Fruit fly (Drosophila melanogaster) whole organism, embryonic: ENCODE measurements around the gene CG43902.

Experiments used
- ATbp ChIP-seq: fragments of 200-800 bp; sonication (Bioruptor generic); optimal IDR thresholded peaks from 2 replicates; lab custom pipeline; 2017; ENCODE audit warnings: missing biosample characterization, mild to moderate bottlenecking, missing genetic modification characterization, missing genetic modification reagents
- Atf3 ChIP-seq: fragments of 200-800 bp; sonication (Bioruptor generic); optimal IDR thresholded peaks from 3 replicates; lab custom pipeline; 2016; ENCODE audit warnings: missing biosample characterization, missing genetic modification characterization
- Awh ChIP-seq: fragments of 200-800 bp; sonication (Bioruptor generic); IDR thresholded peaks from 2 replicates; pipeline ENCODE4, ENCODE4 v1.3.6; 2022; ENCODE audit warnings: missing biosample characterization, missing genetic modification characterization
- Bdp1 ChIP-seq: fragments of 200-800 bp; sonication (Bioruptor generic); optimal IDR thresholded peaks from 3 replicates; lab custom pipeline; 2016; ENCODE audit warnings: missing biosample characterization, missing genetic modification characterization
- BtbVII ChIP-seq: fragments of 200-800 bp; sonication (Bioruptor generic); optimal IDR thresholded peaks from 3 replicates; lab custom pipeline; 2017; ENCODE audit warnings: missing biosample characterization, mild to moderate bottlenecking, missing genetic modification characterization
- C15 ChIP-seq: fragments of 200-800 bp; sonication (Bioruptor generic); IDR thresholded peaks from 3 replicates; pipeline ENCODE4 v1.3.6; 2022; ENCODE audit warnings: missing biosample characterization, missing genetic modification characterization
- CG11398 ChIP-seq: fragments of 200-800 bp; sonication (Bioruptor generic); optimal IDR thresholded peaks from 2 replicates; lab custom pipeline; 2016; ENCODE audit warnings: missing biosample characterization, missing genetic modification characterization
- CG11504 ChIP-seq: fragments of 200-800 bp; sonication (Bioruptor generic); optimal IDR thresholded peaks from 3 replicates; lab custom pipeline; 2019; ENCODE audit warnings: missing biosample characterization, mild to moderate bottlenecking, missing genetic modification characterization, moderate library complexity
- CG15601 ChIP-seq: fragments of 200-800 bp; sonication (Bioruptor generic); optimal IDR thresholded peaks from 3 replicates; lab custom pipeline; 2019; ENCODE audit warnings: missing biosample characterization, mild to moderate bottlenecking, missing genetic modification characterization, moderate library complexity
- CG1603 ChIP-seq: fragments of 200-800 bp; sonication (Bioruptor generic); optimal IDR thresholded peaks from 2 replicates; lab custom pipeline; 2019; ENCODE audit warnings: missing biosample characterization, mild to moderate bottlenecking, missing genetic modification characterization, moderate library complexity
- CG17568 ChIP-seq: fragments of 200-800 bp; sonication (Bioruptor generic); optimal IDR thresholded peaks from 2 replicates; lab custom pipeline; 2018; ENCODE audit warnings: missing biosample characterization, mild to moderate bottlenecking, missing genetic modification characterization, moderate library complexity
- CG18599 ChIP-seq: fragments of 200-800 bp; sonication (Bioruptor generic); optimal IDR thresholded peaks from 3 replicates; lab custom pipeline; 2017; ENCODE audit warnings: missing biosample characterization, missing genetic modification characterization, mild to moderate bottlenecking, moderate library complexity, missing genetic modification reagents
- CG2120 ChIP-seq: fragments of 200-800 bp; sonication (Bioruptor generic); optimal IDR thresholded peaks from 3 replicates; lab custom pipeline; 2016; ENCODE audit warnings: missing biosample characterization, missing genetic modification characterization
- CG2678 ChIP-seq: fragments of 200-800 bp; sonication (Bioruptor generic); optimal IDR thresholded peaks from 3 replicates; lab custom pipeline; 2019; ENCODE audit warnings: missing biosample characterization, mild to moderate bottlenecking, missing genetic modification characterization, moderate library complexity
- CG4328 ChIP-seq: fragments of 200-800 bp; sonication (Bioruptor generic); optimal IDR thresholded peaks from 3 replicates; lab custom pipeline; 2017; ENCODE audit warnings: missing biosample characterization, missing genetic modification reagents, missing genetic modification characterization
- CG4707 ChIP-seq: fragments of 200-800 bp; sonication (Bioruptor generic); optimal IDR thresholded peaks from 2 replicates; lab custom pipeline; 2018; ENCODE audit warnings: missing biosample characterization, mild to moderate bottlenecking, missing genetic modification characterization, moderate library complexity
- CG7372 ChIP-seq: fragments of 200-800 bp; sonication (Bioruptor generic); IDR thresholded peaks from 2 replicates; pipeline ENCODE4 v1.3.6; 2022; ENCODE audit warnings: missing biosample characterization, missing genetic modification characterization
- CG7839 ChIP-seq: fragments of 200-800 bp; sonication (Bioruptor generic); optimal IDR thresholded peaks from 3 replicates; lab custom pipeline; 2018; ENCODE audit warnings: missing biosample characterization, mild to moderate bottlenecking, missing genetic modification characterization, moderate library complexity
- CG8359 ChIP-seq: fragments of 200-800 bp; sonication (Bioruptor generic); optimal IDR thresholded peaks from 2 replicates; lab custom pipeline; 2017; ENCODE audit warnings: missing biosample characterization, mild to moderate bottlenecking, missing genetic modification characterization, borderline replicate concordance
- CG9797 ChIP-seq: fragments of 200-800 bp; sonication (Bioruptor generic); optimal IDR thresholded peaks from 3 replicates; lab custom pipeline; 2018; ENCODE audit warnings: missing biosample characterization, mild to moderate bottlenecking, missing genetic modification characterization
- D19A ChIP-seq: fragments of 200-800 bp; optimal IDR thresholded peaks from 3 replicates; lab custom pipeline; 2019; ENCODE audit warnings: missing biosample characterization, mild to moderate bottlenecking, missing genetic modification characterization, moderate library complexity
- Hr51 ChIP-seq, 2 experiments: fragments of 200-800 bp; sonication (Bioruptor generic); optimal IDR thresholded peaks; 2 replicates in 1 of 2; 3 replicates in 1 of 2; lab custom pipeline; 2016 to 2018; ENCODE audit warnings: missing biosample characterization in 2 of 2, missing genetic modification characterization in 2 of 2, mild to moderate bottlenecking in 1 of 2, moderate library complexity in 1 of 2
- Kr ChIP-seq: fragments of 200-800 bp; sonication (Bioruptor generic); optimal IDR thresholded peaks from 2 replicates; lab custom pipeline; 2017; ENCODE audit warnings: missing biosample characterization, mild to moderate bottlenecking, missing genetic modification characterization
- MTF-1 ChIP-seq: fragments of 200-800 bp; sonication (Bioruptor generic); optimal IDR thresholded peaks from 2 replicates; lab custom pipeline; 2018; ENCODE audit warnings: missing biosample characterization, mild to moderate bottlenecking, missing genetic modification characterization, borderline replicate concordance
- Max ChIP-seq: fragments of 200-800 bp; sonication (Bioruptor generic); optimal IDR thresholded peaks from 2 replicates; lab custom pipeline; 2016; ENCODE audit warnings: missing biosample characterization, mild to moderate bottlenecking, missing genetic modification characterization
- Med ChIP-seq: fragments of 200-800 bp; sonication (Bioruptor generic); peaks from one replicate; lab custom pipeline; 2016; ENCODE audit warnings: missing biosample characterization, missing genetic modification characterization, mild to moderate bottlenecking, inconsistent platforms, moderate library complexity
- Optix ChIP-seq: fragments of 200-800 bp; sonication (Bioruptor generic); IDR thresholded peaks from 3 replicates; pipeline ENCODE4 v1.3.6; 2022; ENCODE audit warnings: missing biosample characterization, missing genetic modification characterization
- Rfx ChIP-seq: fragments of 200-800 bp; sonication (Bioruptor generic); IDR thresholded peaks from 2 replicates; pipeline ENCODE4 v1.3.6; 2022; ENCODE audit warnings: missing biosample characterization, missing genetic modification characterization
- Sox102F ChIP-seq: fragments of 200-800 bp; sonication (Bioruptor generic); optimal IDR thresholded peaks from 2 replicates; lab custom pipeline; 2018; ENCODE audit warnings: missing biosample characterization, mild to moderate bottlenecking, missing genetic modification characterization, moderate library complexity
- Xrp1 ChIP-seq: fragments of 200-800 bp; sonication (Bioruptor generic); IDR thresholded peaks from 2 replicates; pipeline ENCODE4 v1.3.6; 2022; ENCODE audit warnings: missing biosample characterization, missing genetic modification characterization
- bab2 ChIP-seq: fragments of 200-800 bp; sonication (Bioruptor generic); optimal IDR thresholded peaks from 2 replicates; lab custom pipeline; 2016; ENCODE audit warnings: missing biosample characterization, missing genetic modification characterization
- chinmo ChIP-seq: fragments of 200-800 bp; sonication (Bioruptor generic); IDR thresholded peaks from 4 replicates; pipeline ENCODE4 v1.3.6; 2022; ENCODE audit warnings: missing biosample characterization, missing genetic modification characterization; ENCODE audit not compliant: partially characterized antibody
- croc ChIP-seq: fragments of 200-800 bp; sonication (Bioruptor generic); conservative IDR thresholded peaks from 3 replicates; pipeline ENCODE4 v1.3.6; 2022; ENCODE audit warnings: missing biosample characterization, missing genetic modification characterization
- dmrt99B ChIP-seq: fragments of 200-800 bp; sonication (Bioruptor generic); optimal IDR thresholded peaks from 2 replicates; lab custom pipeline; 2018; ENCODE audit warnings: missing biosample characterization, mild to moderate bottlenecking, missing genetic modification characterization, moderate library complexity
- dysf ChIP-seq: fragments of 200-800 bp; sonication (Bioruptor generic); IDR thresholded peaks from 3 replicates; pipeline ENCODE4 v1.3.6; 2022; ENCODE audit warnings: missing biosample characterization, missing genetic modification characterization
- fd3F ChIP-seq: fragments of 200-800 bp; sonication (Bioruptor generic); optimal IDR thresholded peaks from 2 replicates; lab custom pipeline; 2018; ENCODE audit warnings: missing biosample characterization, mild to moderate bottlenecking, missing genetic modification characterization, moderate library complexity
- gem ChIP-seq: fragments of 200-800 bp; sonication (Bioruptor generic); optimal IDR thresholded peaks from 2 replicates; lab custom pipeline; 2019; ENCODE audit warnings: missing biosample characterization, mild to moderate bottlenecking, missing genetic modification characterization, moderate library complexity
- grau ChIP-seq: fragments of 200-800 bp; optimal IDR thresholded peaks from 3 replicates; lab custom pipeline; 2019; ENCODE audit warnings: missing biosample characterization, mild to moderate bottlenecking, missing genetic modification characterization, moderate library complexity
- hkb ChIP-seq, 2 experiments: fragments of 200-800 bp in 1 of 2; fragments of >200 bp in 1 of 2; sonication (Bioruptor generic) in 1 of 2; IDR thresholded peaks in 1 of 2; optimal IDR thresholded peaks in 1 of 2; 2 replicates each; pipeline versions ENCODE4 v1.3.6 to Lab custom; 2017 to 2022; ENCODE audit warnings: missing biosample characterization in 1 of 2, missing genetic modification characterization in 1 of 2
- lab ChIP-seq: fragments of 200-800 bp; sonication (Bioruptor generic); optimal IDR thresholded peaks from 3 replicates; lab custom pipeline; 2017; ENCODE audit warnings: missing biosample characterization, missing genetic modification characterization, mild to moderate bottlenecking, moderate library complexity, missing genetic modification reagents
- pan ChIP-seq, 4 experiments: fragments of >200 bp in 3 of 4; fragments of 200-800 bp in 1 of 4; sonication (Bioruptor generic) in 1 of 4; optimal IDR thresholded peaks in 3 of 4; IDR thresholded peaks in 1 of 4; 2 replicates each; pipeline versions ENCODE4 v1.3.6 to Lab custom; 2017 to 2022; ENCODE audit warnings: missing biosample characterization in 2 of 4, missing genetic modification characterization in 2 of 4, mixed read lengths in 1 of 4
- psq ChIP-seq: fragments of 200-800 bp; sonication (Bioruptor generic); optimal IDR thresholded peaks from 2 replicates; lab custom pipeline; 2017; ENCODE audit warnings: missing biosample characterization, missing genetic modification characterization
- row ChIP-seq: fragments of 200-800 bp; sonication (Bioruptor generic); IDR thresholded peaks from 3 replicates; pipeline ENCODE4 v1.3.6; 2022; ENCODE audit warnings: missing biosample characterization, missing genetic modification characterization
- sens ChIP-seq: fragments of 200-800 bp; sonication (Bioruptor generic); peaks from one replicate; lab custom pipeline; 2016; ENCODE audit warnings: missing biosample characterization, missing genetic modification characterization
- sob ChIP-seq: fragments of 200-800 bp; sonication (Bioruptor generic); IDR thresholded peaks from 2 replicates; pipeline ENCODE4 v1.3.6; 2022; ENCODE audit warnings: missing biosample characterization, missing genetic modification characterization
- zen2 ChIP-seq: fragments of 200-800 bp; sonication (Bioruptor generic); IDR thresholded peaks from 3 replicates; pipeline ENCODE4 v1.3.6; 2022; ENCODE audit warnings: missing biosample characterization, missing genetic modification characterization; ENCODE audit not compliant: partially characterized antibody

Gene CG43902

dm6 chrX:10234024-10234520 is 75.8 kb downstream of the CG43902 start (continued):
- TF ChIP-seq fd3F (GFP tag; lab: Kevin White, UChicago) (no peak), Max (GFP tag; lab: Kevin White, UChicago) (no peak), croc (GFP tag; lab: Robert Waterston, UW) (no peak), sob (GFP tag; lab: Robert Waterston, UW) (no peak), dmrt99B (tag; lab: Kevin White, UChicago) (peak; percentile 22), bab2 (GFP tag; lab: Kevin White, UChicago) (no peak), CG4707 (GFP tag; lab: Kevin White, UChicago) (peak; percentile 64), chinmo (GFP tag; lab: Robert Waterston, UW) (0 out of 4 replicates have a peak, but pooled peaks have one; percentile 6), Awh (GFP tag; lab: Robert Waterston, UW) (0 out of 2 replicates have a peak, but pooled peaks have one; percentile 23), C15 (GFP tag; lab: Robert Waterston, UW) (no peak)

DNA sequence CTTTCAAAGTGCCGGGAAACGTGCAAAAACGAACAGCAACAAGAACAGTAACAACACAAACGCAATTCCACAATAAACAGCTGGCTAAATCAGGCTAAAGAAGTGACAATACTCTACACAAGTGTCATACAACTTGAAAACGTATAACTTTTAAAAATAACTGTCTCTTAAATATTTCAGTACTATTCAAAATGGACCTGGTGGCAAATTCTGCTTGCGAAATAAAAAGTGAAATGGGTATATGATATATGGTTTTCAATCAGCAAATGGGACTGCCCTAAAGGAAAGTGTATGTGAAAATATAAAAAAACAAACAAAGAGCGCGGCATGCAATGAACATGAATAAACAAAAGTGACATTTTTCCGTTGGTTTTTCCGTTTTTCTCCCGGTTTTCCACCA is 83.7 kb downstream of the CG43902 start:
- TF ChIP-seq CG11504 (tag; lab: Kevin White, UChicago) (peak; percentile 38), row (GFP tag; lab: Robert Waterston, UW) (peak; percentile 40; the same call in 1 of the 3 replicates), Kr (no peak), hkb (optimal IDR thresholded peaks at IDR 0.05; lab: Kevin White, UChicago) (no peak), hkb (GFP tag; IDR thresholded peaks at IDR 0.05; lab: Robert Waterston, UW) (0 out of 2 replicates have a peak, but pooled peaks have one; percentile 9), sens (GFP tag; lab: Kevin White, UChicago) (peak; percentile 58), Rfx (GFP tag; lab: Robert Waterston, UW) (0 out of 2 replicates have a peak, but pooled peaks have one; percentile 5), Med (GFP tag; lab: Kevin White, UChicago) (peak; percentile 36), Sox102F (GFP tag; lab: Kevin White, UChicago) (peak; percentile 18), D19A (tag; lab: Kevin White, UChicago) (peak; percentile 52), CG2120 (GFP tag; lab: Kevin White, UChicago) (peak; percentile 23), gem (tag; lab: Kevin White, UChicago) (peak; percentile 36), CG7839 (tag; lab: Kevin White, UChicago) (peak; percentile 4), CG8359 (GFP tag; lab: Kevin White, UChicago) (no peak), Atf3 (GFP tag; lab: Kevin White, UChicago) (no peak), dmrt99B (tag; lab: Kevin White, UChicago) (peak; percentile 45), pan (optimal IDR thresholded peaks at IDR 0.05; lab: Kevin White, UChicago) (no peak), pan (GFP tag; optimal IDR thresholded peaks at IDR 0.05 in 1 of 2, IDR thresholded peaks at IDR 0.05 in 1 of 2) (peak in 1 of 2 experiments; percentile 22), Hr51 (GFP tag; optimal IDR thresholded peaks at IDR 0.05; lab: Kevin White, UChicago) (peak in 1 of 2 experiments; percentile 18), ATbp (GFP tag; lab: Kevin White, UChicago) (no peak), CG4328 (no peak), CG2678 (tag; lab: Kevin White, UChicago) (peak; percentile 6), lab (GFP tag; lab: Kevin White, UChicago) (peak; percentile 14)

DNA sequence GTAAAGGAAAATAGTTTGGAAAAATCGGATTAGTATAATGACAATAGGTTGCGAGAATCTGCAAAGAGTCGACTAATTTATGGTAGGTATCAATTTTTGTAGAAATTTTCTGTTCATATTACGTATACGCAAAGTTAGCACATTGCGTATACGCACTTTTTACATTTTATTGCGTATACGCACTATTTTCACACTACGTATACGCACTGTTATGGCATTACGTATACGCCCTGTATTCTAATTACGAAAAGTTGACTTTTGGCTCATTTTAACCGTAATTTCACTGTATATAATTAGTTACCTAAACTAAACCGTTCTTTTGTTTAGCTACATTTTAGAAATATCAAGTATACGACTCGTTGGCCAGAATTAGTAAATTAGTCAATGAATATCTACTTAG is 84.6 kb downstream of the CG43902 start:
- TF ChIP-seq CG18599 (no peak), Bdp1 (GFP tag; lab: Kevin White, UChicago) (no peak), CG1603 (no peak), CG17568 (GFP tag; lab: Kevin White, UChicago) (no peak), Xrp1 (GFP tag; lab: Robert Waterston, UW) (0 out of 2 replicates have a peak, but pooled peaks have one; percentile 11), dysf (no peak), CG9797 (GFP tag; lab: Kevin White, UChicago) (no peak), psq (GFP tag; lab: Kevin White, UChicago) (no peak), zen2 (no peak), Optix (GFP tag; lab: Robert Waterston, UW) (no peak), MTF-1 (GFP tag; lab: Kevin White, UChicago) (no peak), CG7372 (peak; percentile 93), CG15601 (tag; lab: Kevin White, UChicago) (no peak), grau (tag; lab: Kevin White, UChicago) (no peak), BtbVII (GFP tag; lab: Kevin White, UChicago) (no peak), CG11398 (no peak)
